Worm (Caenorhabditis elegans) whole organism, L4 larva: Measurements from ENCODE around the gene srw-99.

Experiments used
- T20F7.1 ChIP-seq: fragments of 200-800 bp; sonication (Bioruptor generic); optimal IDR thresholded peaks from 2 replicates; lab custom pipeline; 2018; ENCODE audit warnings: mild to moderate bottlenecking, missing genetic modification characterization, missing compliant biosample characterization
- aha-1 ChIP-seq: fragments of 150-350 bp; peaks from one replicate; lab custom pipeline; 2014; ENCODE audit warnings: missing biosample characterization, missing genetic modification characterization
- ctbp-1 ChIP-seq: fragments of 200-800 bp; sonication (Bioruptor generic); IDR thresholded peaks from 2 replicates; pipeline ENCODE4 v1.3.6; 2022; ENCODE audit warnings: missing genetic modification reagents, missing genetic modification characterization, missing compliant biosample characterization
- dve-1 ChIP-seq: sonication (generic microtip); optimal IDR thresholded peaks from 2 replicates; lab custom pipeline; 2017; ENCODE audit warnings: antibody characterized with exemption, mild to moderate bottlenecking, missing genetic modification characterization, missing compliant biosample characterization; ENCODE audit not compliant: insufficient read depth
- lim-7 ChIP-seq: fragments of 200-800 bp; sonication (Bioruptor generic); IDR thresholded peaks from 2 replicates; pipeline ENCODE4 v1.3.6; 2022; ENCODE audit warnings: missing genetic modification characterization, missing compliant biosample characterization
- lin-1 ChIP-seq: fragments of 200-800 bp; sonication (Bioruptor generic); IDR thresholded peaks from 2 replicates; pipeline ENCODE4 v1.3.6; 2022; ENCODE audit warnings: missing genetic modification reagents, missing genetic modification characterization, missing compliant biosample characterization
- nhr-111 ChIP-seq: fragments of 200-800 bp; sonication (Bioruptor generic); optimal IDR thresholded peaks from 2 replicates; lab custom pipeline; 2018; ENCODE audit warnings: mild to moderate bottlenecking, missing genetic modification characterization, missing compliant biosample characterization
- nhr-48 ChIP-seq: sonication (generic microtip); optimal IDR thresholded peaks from 2 replicates; lab custom pipeline; 2016; ENCODE audit warnings: mild to moderate bottlenecking, missing genetic modification characterization, missing compliant biosample characterization
- pha-4 ChIP-seq, 2 experiments: fragments of 150-350 bp in 1 of 2; fragments of 200-800 bp in 1 of 2; sonication (Bioruptor generic) in 1 of 2; IDR thresholded peaks in 1 of 2; optimal IDR thresholded peaks in 1 of 2; 2 replicates each; pipeline versions ENCODE4 v1.3.6 to Lab custom; 2014 to 2022; ENCODE audit warnings: missing genetic modification characterization in 2 of 2, missing genetic modification reagents in 2 of 2, missing biosample characterization in 1 of 2, missing compliant biosample characterization in 1 of 2
- php-3 ChIP-seq: fragments of 200-800 bp; sonication (Bioruptor generic); IDR thresholded peaks from 2 replicates; pipeline ENCODE4 v1.3.6; 2022; ENCODE audit warnings: missing genetic modification reagents, missing genetic modification characterization, missing compliant biosample characterization
- pqm-1 ChIP-seq: sonication (generic microtip); optimal IDR thresholded peaks from 2 replicates; lab custom pipeline; 2017; ENCODE audit warnings: missing biosample characterization, missing genetic modification characterization
- unc-39 ChIP-seq: sonication (generic microtip); optimal IDR thresholded peaks from 2 replicates; lab custom pipeline; 2017; ENCODE audit warnings: missing biosample characterization, missing genetic modification characterization

srw-99 gene

ce11 chrV:1756099-1756498 is 47.6 kb downstream of the srw-99 start (continued):
- TF ChIP-seq nhr-48 (tag; lab: Kevin White, UChicago), result no peak
- no peak for TF ChIP-seq lim-7 (GFP tag; lab: Robert Waterston, UW)
- TF ChIP-seq pha-4 (GFP tag; IDR thresholded peaks at IDR 0.05; lab: Robert Waterston, UW), result no peak
- no peak for TF ChIP-seq pha-4 (tag; optimal IDR thresholded peaks at IDR 0.05; lab: Kevin White, UChicago)
- TF ChIP-seq T20F7.1, result no peak
- no peak for TF ChIP-seq lin-1 (GFP tag; lab: Robert Waterston, UW)
- no peak for TF ChIP-seq dve-1 (tag; lab: Kevin White, UChicago)
- no peak for TF ChIP-seq unc-39
- 0 out of 2 replicates have a peak, but pooled peaks have one; percentile 13 for TF ChIP-seq php-3 (GFP tag; lab: Robert Waterston, UW)
- no peak for TF ChIP-seq ctbp-1 (GFP tag; lab: Robert Waterston, UW)

ce11 chrV:1756856-1757255 is 48.3 kb downstream of the srw-99 start, which contains the start of gene clec-204:
TSS of gene clec-204 (plus strand) at chrV:1757156.
- TF ChIP-seq aha-1 (peak; percentile 23), nhr-111 (GFP tag; lab: Kevin White, UChicago) (no peak), pqm-1 (tag; lab: Kevin White, UChicago) (peak; percentile 55)
- TF ChIP-seq, all 104 proteins: peak for 2
